Fruit fly (Drosophila melanogaster) whole organism, embryonic: ENCODE results near the gene CG32302.
A peak's percentile ranks its signal among the peaks of the same experiment; 100 is the strongest.

Experiments used
- CG10959 ChIP-seq: fragments of 200-800 bp; sonication (Bioruptor generic); IDR thresholded peaks from 2 replicates; pipeline ENCODE4 v1.3.6; 2022; ENCODE audit warnings: missing biosample characterization, missing genetic modification characterization
- CG10979 ChIP-seq: fragments of 200-800 bp; sonication (Bioruptor generic); optimal IDR thresholded peaks from 2 replicates; lab custom pipeline; 2018; ENCODE audit warnings: missing biosample characterization, mild to moderate bottlenecking, missing genetic modification characterization, moderate library complexity
- CG11456 ChIP-seq: fragments of 200-800 bp; sonication (Bioruptor generic); IDR thresholded peaks from 3 replicates; pipeline ENCODE4 v1.3.6; 2022; ENCODE audit warnings: missing biosample characterization, missing genetic modification characterization
- CG12236 ChIP-seq: fragments of 200-800 bp; sonication (Bioruptor generic); optimal IDR thresholded peaks from 2 replicates; lab custom pipeline; 2016; ENCODE audit warnings: missing biosample characterization, missing genetic modification characterization
- CG12391 ChIP-seq: fragments of 200-800 bp; sonication (Bioruptor generic); optimal IDR thresholded peaks from 3 replicates; lab custom pipeline; 2018; ENCODE audit warnings: missing biosample characterization, mild to moderate bottlenecking, missing genetic modification characterization, moderate library complexity
- CG12769 ChIP-seq: fragments of 200-800 bp; sonication (Bioruptor generic); optimal IDR thresholded peaks from 2 replicates; lab custom pipeline; 2019; ENCODE audit warnings: missing biosample characterization, mild to moderate bottlenecking, missing genetic modification characterization, moderate library complexity
- CG13424 ChIP-seq: fragments of 200-800 bp; sonication (Bioruptor generic); optimal IDR thresholded peaks from 2 replicates; lab custom pipeline; 2019; ENCODE audit warnings: missing biosample characterization, mild to moderate bottlenecking, missing genetic modification characterization, moderate library complexity
- CG14014 ChIP-seq: fragments of 200-800 bp; sonication (Bioruptor generic); IDR thresholded peaks from 2 replicates; pipeline ENCODE4 v1.3.6; 2022; ENCODE audit warnings: missing biosample characterization, missing genetic modification characterization
- CG14050 ChIP-seq: fragments of 200-800 bp; sonication (Bioruptor generic); IDR thresholded peaks from 3 replicates; pipeline ENCODE4 v1.3.6; 2022; ENCODE audit warnings: missing biosample characterization, missing genetic modification characterization
- CG15073 ChIP-seq: fragments of 200-800 bp; sonication (Bioruptor generic); optimal IDR thresholded peaks from 2 replicates; lab custom pipeline; 2016; ENCODE audit warnings: missing biosample characterization, missing genetic modification characterization
- CG15479 ChIP-seq: fragments of 200-800 bp; sonication (Bioruptor generic); optimal IDR thresholded peaks from 3 replicates; lab custom pipeline; 2019; ENCODE audit warnings: missing biosample characterization, mild to moderate bottlenecking, missing genetic modification characterization, moderate library complexity
- CG18476 ChIP-seq: fragments of 200-800 bp; sonication (Bioruptor generic); optimal IDR thresholded peaks from 2 replicates; lab custom pipeline; 2016; ENCODE audit warnings: missing biosample characterization, mild to moderate bottlenecking, missing genetic modification characterization
- CG18764 ChIP-seq: fragments of 200-800 bp; sonication (Bioruptor generic); optimal IDR thresholded peaks from 3 replicates; lab custom pipeline; 2016; ENCODE audit warnings: missing biosample characterization, missing genetic modification characterization
- CG30431 ChIP-seq: fragments of 200-800 bp; sonication (Bioruptor generic); optimal IDR thresholded peaks from 2 replicates; lab custom pipeline; 2017; ENCODE audit warnings: missing biosample characterization, missing genetic modification characterization
- CG3407 ChIP-seq: fragments of 200-800 bp; sonication (Bioruptor generic); optimal IDR thresholded peaks from 2 replicates; lab custom pipeline; 2018; ENCODE audit warnings: missing biosample characterization, mild to moderate bottlenecking, missing genetic modification characterization
- CG6272 ChIP-seq: fragments of 200-800 bp; sonication (Bioruptor generic); IDR thresholded peaks from 2 replicates; pipeline ENCODE4 v1.3.6; 2022; ENCODE audit warnings: missing biosample characterization, missing genetic modification characterization
- CG7357 ChIP-seq: fragments of 200-800 bp; sonication (Bioruptor generic); IDR thresholded peaks from 3 replicates; pipeline ENCODE4 v1.3.6; 2022; ENCODE audit warnings: missing biosample characterization, missing genetic modification characterization
- CG7786 ChIP-seq: fragments of 200-800 bp; sonication (Bioruptor generic); optimal IDR thresholded peaks from 2 replicates; lab custom pipeline; 2016; ENCODE audit warnings: missing biosample characterization, missing genetic modification characterization
- CG7963 ChIP-seq: fragments of 200-800 bp; sonication (Bioruptor generic); IDR thresholded peaks from 3 replicates; pipeline ENCODE4 v1.3.6; 2022; ENCODE audit warnings: missing biosample characterization, missing genetic modification characterization; ENCODE audit not compliant: partially characterized antibody
- Dad ChIP-seq: fragments of 200-800 bp; sonication (Bioruptor generic); optimal IDR thresholded peaks from 3 replicates; lab custom pipeline; 2016; ENCODE audit warnings: missing biosample characterization, missing genetic modification characterization
- Dp ChIP-seq: fragments of 200-800 bp; sonication (Bioruptor generic); optimal IDR thresholded peaks from 2 replicates; lab custom pipeline; 2018; ENCODE audit warnings: missing biosample characterization, mild to moderate bottlenecking, missing genetic modification characterization, moderate library complexity
- H15 ChIP-seq: fragments of 200-800 bp; sonication (Bioruptor generic); IDR thresholded peaks from 3 replicates; pipeline ENCODE4 v1.3.6; 2022; ENCODE audit warnings: missing biosample characterization, missing genetic modification characterization
- HLH3B ChIP-seq: fragments of 200-800 bp; sonication (Bioruptor generic); IDR thresholded peaks from 2 replicates; pipeline ENCODE4 v1.3.6; 2022; ENCODE audit warnings: missing biosample characterization, missing genetic modification characterization
- Hmr ChIP-seq: fragments of 200-800 bp; sonication (Bioruptor generic); optimal IDR thresholded peaks from 3 replicates; lab custom pipeline; 2017; ENCODE audit warnings: mild to moderate bottlenecking, missing biosample characterization, missing genetic modification reagents, missing genetic modification characterization
- Lhr ChIP-seq: fragments of 200-800 bp; sonication (Bioruptor generic); optimal IDR thresholded peaks from 3 replicates; lab custom pipeline; 2017; ENCODE audit warnings: mild to moderate bottlenecking, missing biosample characterization, missing genetic modification reagents, missing genetic modification characterization
- NC2β ChIP-seq: fragments of 200-800 bp; sonication (Bioruptor generic); optimal IDR thresholded peaks from 2 replicates; lab custom pipeline; 2016; ENCODE audit warnings: missing biosample characterization, missing genetic modification characterization
- Sin3A ChIP-seq: fragments of >200 bp; optimal IDR thresholded peaks from 2 replicates; lab custom pipeline; 2018
- Six4 ChIP-seq: fragments of 200-800 bp; sonication (Bioruptor generic); optimal IDR thresholded peaks from 2 replicates; lab custom pipeline; 2016; ENCODE audit warnings: missing biosample characterization, missing genetic modification characterization
- Xbp1 ChIP-seq: fragments of 200-800 bp; sonication (Bioruptor generic); optimal IDR thresholded peaks from 3 replicates; lab custom pipeline; 2016; ENCODE audit warnings: missing biosample characterization, mild to moderate bottlenecking, missing genetic modification characterization
- Xrp1 ChIP-seq: fragments of 200-800 bp; sonication (Bioruptor generic); IDR thresholded peaks from 2 replicates; pipeline ENCODE4 v1.3.6; 2022; ENCODE audit warnings: missing biosample characterization, missing genetic modification characterization
- YL-1 ChIP-seq: fragments of 200-800 bp; sonication (Bioruptor generic); optimal IDR thresholded peaks from 3 replicates; lab custom pipeline; 2017; ENCODE audit warnings: missing biosample characterization, mild to moderate bottlenecking, missing genetic modification characterization
- az2 ChIP-seq: fragments of 200-800 bp; sonication (Bioruptor generic); optimal IDR thresholded peaks from 3 replicates; lab custom pipeline; 2016; ENCODE audit warnings: missing biosample characterization, missing genetic modification characterization
- bbx ChIP-seq: fragments of 200-800 bp; sonication (Bioruptor generic); IDR thresholded peaks from 2 replicates; pipeline ENCODE4 v1.3.6; 2022; ENCODE audit warnings: missing biosample characterization, missing genetic modification characterization; ENCODE audit not compliant: partially characterized antibody
- cas ChIP-seq: fragments of 200-800 bp; sonication (Bioruptor generic); IDR thresholded peaks from 2 replicates; pipeline ENCODE4 v1.3.6; 2022; ENCODE audit warnings: missing biosample characterization, missing genetic modification characterization
- dmrt11E ChIP-seq: fragments of 200-800 bp; sonication (Bioruptor generic); optimal IDR thresholded peaks from 3 replicates; lab custom pipeline; 2018; ENCODE audit warnings: missing biosample characterization, mild to moderate bottlenecking, missing genetic modification characterization, moderate library complexity
- ems ChIP-seq: fragments of 200-800 bp; sonication (Bioruptor generic); optimal IDR thresholded peaks from 3 replicates; lab custom pipeline; 2016; ENCODE audit warnings: missing biosample characterization, missing genetic modification characterization
- fd102C ChIP-seq: fragments of 200-800 bp; sonication (Bioruptor generic); optimal IDR thresholded peaks from 2 replicates; lab custom pipeline; 2018; ENCODE audit warnings: missing biosample characterization, mild to moderate bottlenecking, missing genetic modification characterization, moderate library complexity
- fru ChIP-seq: fragments of >200 bp; optimal IDR thresholded peaks from 2 replicates; lab custom pipeline; 2017
- hth ChIP-seq: fragments of >200 bp; optimal IDR thresholded peaks from 2 replicates; lab custom pipeline; 2017; ENCODE audit warnings: inconsistent platforms
- lola ChIP-seq, 3 experiments: fragments of >200 bp in 2 of 3; fragments of 200-800 bp in 1 of 3; sonication (Bioruptor generic) in 1 of 3; optimal IDR thresholded peaks; 2 replicates each; lab custom pipeline; 2017 to 2019; ENCODE audit warnings: missing biosample characterization in 3 of 3, missing genetic modification characterization in 3 of 3, mild to moderate bottlenecking in 1 of 3, moderate library complexity in 1 of 3
- otp ChIP-seq: fragments of 200-800 bp; sonication (Bioruptor generic); IDR thresholded peaks from 3 replicates; pipeline ENCODE4, ENCODE4 v1.3.6; 2022; ENCODE audit warnings: missing biosample characterization, missing genetic modification characterization
- p53 ChIP-seq: fragments of 200-800 bp; sonication (Bioruptor generic); optimal IDR thresholded peaks from 2 replicates; lab custom pipeline; 2016; ENCODE audit warnings: missing biosample characterization, missing genetic modification characterization
- pum ChIP-seq: fragments of 200-800 bp; sonication (Bioruptor generic); optimal IDR thresholded peaks from 2 replicates; lab custom pipeline; 2016; ENCODE audit warnings: missing biosample characterization, missing genetic modification characterization
- pzg ChIP-seq: fragments of 200-800 bp; sonication (Bioruptor generic); optimal IDR thresholded peaks from 3 replicates; lab custom pipeline; 2018; ENCODE audit warnings: missing biosample characterization, mild to moderate bottlenecking, missing genetic modification characterization, moderate library complexity
- sd ChIP-seq: fragments of 200-800 bp; sonication (Bioruptor generic); optimal IDR thresholded peaks from 3 replicates; lab custom pipeline; 2018; ENCODE audit warnings: missing biosample characterization, mild to moderate bottlenecking, missing genetic modification characterization, moderate library complexity
- sisA ChIP-seq: fragments of 200-800 bp; sonication (Bioruptor generic); IDR thresholded peaks from 2 replicates; pipeline ENCODE4 v1.3.6; 2022; ENCODE audit warnings: missing biosample characterization, missing genetic modification characterization
- tgo ChIP-seq: fragments of 200-800 bp; sonication (Bioruptor generic); IDR thresholded peaks from 3 replicates; pipeline ENCODE4 v1.3.6; 2022; ENCODE audit warnings: missing biosample characterization, missing genetic modification characterization
- tx ChIP-seq: fragments of 200-800 bp; sonication (Bioruptor generic); optimal IDR thresholded peaks from 2 replicates; lab custom pipeline; 2016; ENCODE audit warnings: missing biosample characterization, missing genetic modification characterization
- vfl ChIP-seq: fragments of 200-800 bp; sonication (Bioruptor generic); optimal IDR thresholded peaks from 2 replicates; lab custom pipeline; 2016; ENCODE audit warnings: missing biosample characterization, missing genetic modification characterization
- vvl ChIP-seq: fragments of 200-800 bp; sonication (Bioruptor generic); IDR thresholded peaks from 2 replicates; pipeline ENCODE4 v1.3.6; 2022; ENCODE audit warnings: missing biosample characterization, missing genetic modification characterization

CG32302 gene

dm6 chr3L:2265692-2266444 is 2.8 kb upstream of the CG32302 start, which contains the start of the genes ecd and CG13806 (continued):
- TF ChIP-seq pzg (GFP tag; lab: Kevin White, UChicago) = peak; percentile 84
- TF ChIP-seq CG15479 (GFP tag; lab: Kevin White, UChicago) = no peak
- peak; percentile 35 for TF ChIP-seq CG12391 (tag; lab: Kevin White, UChicago)
- TF ChIP-seq ems (GFP tag; lab: Kevin White, UChicago) = no peak
- no peak; the same call in 1 of the 2 replicates for TF ChIP-seq cas (GFP tag; lab: Robert Waterston, UW)
- peak; percentile 28 for TF ChIP-seq CG13424 (tag; lab: Kevin White, UChicago)
- TF ChIP-seq Lhr = peak; percentile 81
- TF ChIP-seq p53 (GFP tag; lab: Kevin White, UChicago) = no peak
- peak; percentile 62 for TF ChIP-seq Sin3A
- no peak for TF ChIP-seq CG3407
- peak; percentile 73 for TF ChIP-seq CG11456
- peak; percentile 46 for TF ChIP-seq CG7786 (GFP tag; lab: Kevin White, UChicago)
- peak; percentile 59 for TF ChIP-seq sisA (GFP tag; lab: Robert Waterston, UW)
- peak; percentile 32; the same call in 1 of the 2 replicates for TF ChIP-seq CG14014 (GFP tag; lab: Robert Waterston, UW)
- peak; percentile 26 for TF ChIP-seq tx (GFP tag; lab: Kevin White, UChicago)
- no peak for TF ChIP-seq fd102C (GFP tag; lab: Kevin White, UChicago)
- peak; percentile 55; the same call in 1 of the 2 replicates for TF ChIP-seq Xrp1
- no peak for TF ChIP-seq CG14050 (GFP tag; lab: Robert Waterston, UW)
- TF ChIP-seq Hmr = peak; percentile 73
- TF ChIP-seq CG7357 (GFP tag; lab: Robert Waterston, UW) = peak; percentile 97
- peak; percentile 2 for TF ChIP-seq CG10979 (tag; lab: Kevin White, UChicago)
- TF ChIP-seq lola (GFP tag; optimal IDR thresholded peaks at IDR 0.05; lab: Kevin White, UChicago) = no peak
- peak; percentile 93 for TF ChIP-seq CG7963 (GFP tag; lab: Robert Waterston, UW)
- peak; percentile 93 for TF ChIP-seq bbx (GFP tag; lab: Robert Waterston, UW)
- no peak for TF ChIP-seq CG18764 (GFP tag; lab: Kevin White, UChicago)
- peak; percentile 12 for TF ChIP-seq Six4 (GFP tag; lab: Kevin White, UChicago)
- no peak for TF ChIP-seq fru (lab: Kevin White, UChicago)
- TF ChIP-seq otp = no peak
- TF ChIP-seq CG15073 (GFP tag; lab: Kevin White, UChicago) = no peak
- TF ChIP-seq vvl (GFP tag; lab: Robert Waterston, UW) = peak; percentile 62
- peak; percentile 3 for TF ChIP-seq dmrt11E
- TF ChIP-seq Xbp1 (GFP tag; lab: Kevin White, UChicago) = peak; percentile 60
- no peak for TF ChIP-seq hth (lab: Kevin White, UChicago)
- no peak for TF ChIP-seq CG12769 (tag; lab: Kevin White, UChicago)
- no peak for TF ChIP-seq az2 (GFP tag; lab: Kevin White, UChicago)
- TF ChIP-seq CG30431 (GFP tag; lab: Kevin White, UChicago) = no peak
- TF ChIP-seq CG18476 = no peak
- peak; percentile 30 for TF ChIP-seq Dp
- TF ChIP-seq vfl (GFP tag; lab: Kevin White, UChicago) = peak; percentile 39
- TF ChIP-seq CG10959 (GFP tag; lab: Robert Waterston, UW) = peak; percentile 32; the same call in 1 of the 2 replicates
- no peak for TF ChIP-seq HLH3B
- no peak for TF ChIP-seq H15 (GFP tag; lab: Robert Waterston, UW)
- peak; percentile 63 for TF ChIP-seq YL-1
- TF ChIP-seq sd (tag; lab: Kevin White, UChicago) = no peak
- TF ChIP-seq tgo = no peak
- TF ChIP-seq CG6272 (GFP tag; lab: Robert Waterston, UW) = peak; percentile 23; the same call in 1 of the 2 replicates
- TF ChIP-seq Dad (GFP tag; lab: Kevin White, UChicago) = peak; percentile 25
- TF ChIP-seq pum (GFP tag; lab: Kevin White, UChicago) = peak; percentile 23
- peak; percentile 11 for TF ChIP-seq NC2β (GFP tag; lab: Kevin White, UChicago)
- no peak for TF ChIP-seq CG12236 (GFP tag; lab: Kevin White, UChicago)
